Fruit fly (Drosophila melanogaster): ENCODE results near the gene CG7542.

dm6 chr3L:17587292-17587691 lies 37.7 kb downstream of the CG7542 start:
- TF ChIP-seq Sry-δ (GFP tag; optimal IDR thresholded peaks at IDR 0.05) (no peak), tgo (GFP tag; IDR thresholded peaks at IDR 0.05) (no peak), Ets97D (GFP tag; optimal IDR thresholded peaks at IDR 0.05) (no peak), fd96Cb (tag; optimal IDR thresholded peaks at IDR 0.05) (no peak)

Measured in whole organism, embryonic.